Worm (Caenorhabditis elegans) whole organism, midembryonic: ENCODE measurements around the gene C25F9.2.

ENCODE experiments used
- cog-1 ChIP-seq: sonication (generic microtip); optimal IDR thresholded peaks from 2 replicates; lab custom pipeline; 2016; ENCODE audit warnings: missing genetic modification characterization, missing compliant biosample characterization
- flt-1 ChIP-seq: fragments of 200-800 bp; sonication (Bioruptor generic); IDR thresholded peaks from 2 replicates; pipeline ENCODE4 v1.3.6; 2022; ENCODE audit warnings: missing genetic modification characterization, missing compliant biosample characterization
- med-1 ChIP-seq: sonication (generic microtip); optimal IDR thresholded peaks from 2 replicates; lab custom pipeline; 2017; ENCODE audit warnings: missing genetic modification characterization, mild to moderate bottlenecking, missing compliant biosample characterization, antibody characterized with exemption, missing genetic modification reagents; ENCODE audit not compliant: insufficient read depth
- ref-1 ChIP-seq: fragments of 200-800 bp; sonication (Bioruptor generic); conservative IDR thresholded peaks from 2 replicates; pipeline ENCODE4 v1.3.6; 2022; ENCODE audit warnings: missing genetic modification reagents, missing genetic modification characterization, missing compliant biosample characterization
- tab-1 ChIP-seq: fragments of 200-800 bp; sonication (Bioruptor generic); IDR thresholded peaks from 2 replicates; pipeline ENCODE4 v1.3.6; 2022; ENCODE audit warnings: missing genetic modification characterization, missing compliant biosample characterization
- ztf-23 ChIP-seq: fragments of 200-800 bp; sonication (Bioruptor generic); IDR thresholded peaks from 2 replicates; pipeline ENCODE4 v1.3.6; 2022; ENCODE audit warnings: missing genetic modification reagents, missing genetic modification characterization, missing compliant biosample characterization
- ztf-29 ChIP-seq: fragments of 200-800 bp; sonication (Bioruptor generic); IDR thresholded peaks from 2 replicates; pipeline ENCODE4 v1.3.6; 2022; ENCODE audit warnings: missing genetic modification reagents, missing genetic modification characterization, missing compliant biosample characterization

ce11 chrV:19405276-19405815 lies 15.9 kb upstream of the C25F9.2 start, which contains the start of the genes C25F9.6 and C25F9.10:
- TF ChIP-seq flt-1 (GFP tag; lab: Robert Waterston, UW) (no peak), ztf-23 (GFP tag; lab: Robert Waterston, UW) (no peak), ztf-29 (GFP tag; lab: Robert Waterston, UW) (no peak), ref-1 (GFP tag; lab: Robert Waterston, UW) (no peak), tab-1 (no peak), med-1 (GFP tag; lab: Kevin White, UChicago) (no peak), cog-1 (tag; lab: Kevin White, UChicago) (no peak)
